Worm (Caenorhabditis elegans) whole organism, early embryonic: Measurements from ENCODE around the gene F43C1.7.

Experiments
- ama-1 ChIP-seq: fragments of 150-350 bp; optimal IDR thresholded peaks from 2 replicates; lab custom pipeline; 2014
- ceh-13 ChIP-seq: fragments of 200-800 bp; sonication (Bioruptor generic); optimal IDR thresholded peaks from 2 replicates; lab custom pipeline; 2018; ENCODE audit warnings: mild to moderate bottlenecking, missing genetic modification characterization, missing compliant biosample characterization
- ceh-36 ChIP-seq: sonication (generic microtip); optimal IDR thresholded peaks from 2 replicates; lab custom pipeline; 2016; ENCODE audit warnings: missing genetic modification characterization, inconsistent platforms, missing compliant biosample characterization
- flt-1 ChIP-seq: fragments of 200-800 bp; sonication (Bioruptor generic); IDR thresholded peaks from 2 replicates; pipeline ENCODE4 v1.3.6; 2022; ENCODE audit warnings: missing genetic modification characterization, missing compliant biosample characterization

DNA sequence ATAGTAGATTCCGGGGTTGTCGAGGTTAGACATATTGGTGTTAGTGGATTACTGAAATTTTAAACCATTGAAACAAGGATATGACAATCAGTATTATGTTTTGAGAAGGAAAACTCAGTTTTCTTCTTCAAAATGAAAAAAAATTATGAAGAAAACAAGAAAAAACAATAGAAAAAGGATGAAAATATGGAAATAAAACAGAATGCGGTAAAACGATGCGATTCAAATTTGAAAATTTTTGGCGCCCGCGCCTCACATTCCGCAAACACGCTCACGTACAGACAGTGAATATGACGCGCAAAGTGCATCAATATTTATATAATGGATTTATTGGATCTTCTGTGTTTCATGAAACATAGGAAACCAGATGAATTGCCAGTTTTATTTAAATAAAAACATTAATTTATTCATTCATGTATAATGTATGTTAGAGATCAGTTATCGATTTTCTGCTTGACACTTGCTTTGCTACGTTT lies 48.9 kb upstream of the F43C1.7 start, which contains the start of gene mcm-5:
- no peak for TF ChIP-seq ceh-13 (GFP tag; lab: Kevin White, UChicago)
- TF ChIP-seq flt-1 (GFP tag; lab: Robert Waterston, UW) = no peak
- no peak for TF ChIP-seq ama-1 (lab: Kevin White, UChicago)
- no peak for TF ChIP-seq ceh-36 (tag; lab: Kevin White, UChicago)
